Worm (Caenorhabditis elegans): Measurements from ENCODE around the gene sgt-1.

- TF ChIP-seq rnt-1 (tag; optimal IDR thresholded peaks at IDR 0.05) (no peak), fkh-10 (GFP tag; optimal IDR thresholded peaks at IDR 0.05) (no peak), npax-4 (tag; optimal IDR thresholded peaks at IDR 0.05) (no peak), ceh-48 (tag; optimal IDR thresholded peaks at IDR 0.05) (no peak), pqm-1 (tag; optimal IDR thresholded peaks at IDR 0.05) (no peak), pag-3 (tag; optimal IDR thresholded peaks at IDR 0.05; ENCODE audit: borderline replicate concordance) (no peak), tbx-2 (tag; optimal IDR thresholded peaks at IDR 0.05) (no peak), ama-1 (optimal IDR thresholded peaks at IDR 0.05) (no peak), ceh-30 (tag; optimal IDR thresholded peaks at IDR 0.05) (no peak), ets-4 (tag; optimal IDR thresholded peaks at IDR 0.05) (no peak), madf-2 (tag; optimal IDR thresholded peaks at IDR 0.05) (no peak), nfya-1 (tag; optimal IDR thresholded peaks at IDR 0.05) (no peak), ceh-45 (GFP tag; IDR thresholded peaks at IDR 0.05) (no peak)
These were observed 17.6 kb downstream of the sgt-1 start, which contains the start of gene R05F9.7 for ce11 chrII:4885976-4886375.

Data from whole organism, late embryonic.